Worm (Caenorhabditis elegans) whole organism, young adult: ENCODE results near the gene ZK250.13.

Experiments used
- C17E4.6 ChIP-seq: fragments of 200-800 bp; sonication (Bioruptor generic); IDR thresholded peaks from 2 replicates; pipeline ENCODE4 v1.3.6; 2022; ENCODE audit warnings: missing genetic modification reagents, missing genetic modification characterization, missing compliant biosample characterization
- F33H1.4 ChIP-seq: fragments of 200-800 bp; sonication (Bioruptor generic); IDR thresholded peaks from 2 replicates; pipeline ENCODE4 v1.3.6; 2022; ENCODE audit warnings: missing genetic modification reagents, missing genetic modification characterization, missing compliant biosample characterization
- F49E8.2 ChIP-seq: sonication (generic microtip); optimal IDR thresholded peaks from 3 replicates; lab custom pipeline; 2017; ENCODE audit warnings: missing genetic modification characterization, mild to moderate bottlenecking, missing compliant biosample characterization, antibody characterized with exemption, moderate library complexity; ENCODE audit not compliant: insufficient read depth
- F52B5.7 ChIP-seq: sonication (generic microtip); optimal IDR thresholded peaks from 2 replicates; lab custom pipeline; 2016; ENCODE audit warnings: mild to moderate bottlenecking, missing genetic modification characterization, missing compliant biosample characterization
- K12H6.12 ChIP-seq: fragments of 200-800 bp; sonication (Bioruptor generic); optimal IDR thresholded peaks from 2 replicates; lab custom pipeline; 2018; ENCODE audit warnings: mild to moderate bottlenecking, missing genetic modification characterization, missing compliant biosample characterization
- Y56A3A.18 ChIP-seq: fragments of 200-800 bp; sonication (Bioruptor generic); IDR thresholded peaks from 2 replicates; pipeline ENCODE4 v1.3.6; 2022; ENCODE audit warnings: missing genetic modification reagents, missing genetic modification characterization, missing compliant biosample characterization
- Y67H2A.10 ChIP-seq: fragments of 200-800 bp; sonication (Bioruptor generic); conservative IDR thresholded peaks from 2 replicates; pipeline ENCODE4 v1.3.6; 2022; ENCODE audit warnings: missing genetic modification reagents, missing genetic modification characterization, missing compliant biosample characterization
- ama-1 ChIP-seq, 3 experiments: fragments of 150-350 bp in 1 of 3; sonication (generic microtip) in 2 of 3; optimal IDR thresholded peaks; 2 replicates each; lab custom pipeline; 2014 to 2018; ENCODE audit warnings: missing biosample characterization in 2 of 3, missing genetic modification characterization in 2 of 3, missing genetic modification reagents in 2 of 3
- aptf-3 ChIP-seq: fragments of 200-800 bp; sonication (Bioruptor generic); IDR thresholded peaks from 2 replicates; pipeline ENCODE4 v1.3.6; 2022; ENCODE audit warnings: missing genetic modification characterization, missing compliant biosample characterization
- atf-7 ChIP-seq: sonication (generic microtip); optimal IDR thresholded peaks from 2 replicates; lab custom pipeline; 2017; ENCODE audit warnings: mild to moderate bottlenecking, missing genetic modification characterization, missing compliant biosample characterization
- attf-3 ChIP-seq: fragments of 200-800 bp; sonication (Bioruptor generic); conservative IDR thresholded peaks from 2 replicates; pipeline ENCODE4 v1.3.6; 2022; ENCODE audit warnings: missing genetic modification reagents, missing genetic modification characterization, missing compliant biosample characterization
- bed-1 ChIP-seq: fragments of 200-800 bp; sonication (Bioruptor generic); IDR thresholded peaks from 2 replicates; pipeline ENCODE4 v1.3.6; 2022; ENCODE audit warnings: missing genetic modification reagents, missing genetic modification characterization, missing compliant biosample characterization
- ccch-3 ChIP-seq: fragments of 200-800 bp; sonication (Bioruptor generic); optimal IDR thresholded peaks from 2 replicates; lab custom pipeline; 2018; ENCODE audit warnings: mild to moderate bottlenecking, missing genetic modification characterization, missing compliant biosample characterization
- cebp-1 ChIP-seq, 2 experiments: fragments of 200-800 bp in 1 of 2; sonication (Bioruptor generic) in 1 of 2; sonication (generic microtip) in 1 of 2; IDR thresholded peaks in 1 of 2; optimal IDR thresholded peaks in 1 of 2; 2 replicates each; pipeline versions ENCODE4 v1.3.6 to Lab custom; 2017 to 2022; ENCODE audit warnings: missing compliant biosample characterization in 2 of 2, missing genetic modification characterization in 2 of 2, mild to moderate bottlenecking in 1 of 2, missing genetic modification reagents in 1 of 2, moderate library complexity in 1 of 2
- cebp-2 ChIP-seq: fragments of 200-800 bp; sonication (Bioruptor generic); IDR thresholded peaks from 2 replicates; pipeline ENCODE4 v1.3.6; 2022; ENCODE audit warnings: missing genetic modification characterization, missing compliant biosample characterization
- ceh-100 ChIP-seq: fragments of 200-800 bp; sonication (Bioruptor generic); IDR thresholded peaks from 2 replicates; pipeline ENCODE4 v1.3.6; 2022; ENCODE audit warnings: missing genetic modification reagents, missing genetic modification characterization, missing compliant biosample characterization
- ceh-58 ChIP-seq: fragments of 200-800 bp; sonication (Bioruptor generic); IDR thresholded peaks from 2 replicates; pipeline ENCODE4 v1.3.6; 2022; ENCODE audit warnings: missing genetic modification characterization, missing compliant biosample characterization
- die-1 ChIP-seq: sonication (generic microtip); optimal IDR thresholded peaks from 2 replicates; lab custom pipeline; 2016; ENCODE audit warnings: missing genotype, mild to moderate bottlenecking, missing genetic modification characterization, missing compliant biosample characterization
- dox-1 ChIP-seq: fragments of 200-800 bp; sonication (Bioruptor generic); IDR thresholded peaks from 2 replicates; pipeline ENCODE4 v1.3.6; 2022; ENCODE audit warnings: missing genetic modification reagents, missing genetic modification characterization, missing compliant biosample characterization
- egrh-3 ChIP-seq: fragments of 200-800 bp; sonication (Bioruptor generic); IDR thresholded peaks from 2 replicates; pipeline ENCODE4 v1.3.6; 2022; ENCODE audit warnings: missing genetic modification reagents, missing genetic modification characterization, missing compliant biosample characterization
- hlh-12 ChIP-seq: sonication (generic microtip); optimal IDR thresholded peaks from 2 replicates; lab custom pipeline; 2016; ENCODE audit warnings: missing genetic modification characterization, missing compliant biosample characterization
- lin-26 ChIP-seq: fragments of 200-800 bp; sonication (Bioruptor generic); IDR thresholded peaks from 2 replicates; pipeline ENCODE4 v1.3.6; 2022; ENCODE audit warnings: missing genetic modification reagents, missing genetic modification characterization, missing compliant biosample characterization
- lsy-27 ChIP-seq: sonication (generic microtip); optimal IDR thresholded peaks from 2 replicates; lab custom pipeline; 2017; ENCODE audit warnings: missing genetic modification characterization, mild to moderate bottlenecking, missing compliant biosample characterization, antibody characterized with exemption, missing genotype, borderline replicate concordance; ENCODE audit not compliant: insufficient read depth
- madf-3 ChIP-seq: fragments of 200-800 bp; sonication (Bioruptor generic); IDR thresholded peaks from 2 replicates; pipeline ENCODE4 v1.3.6; 2022; ENCODE audit warnings: missing genetic modification reagents, missing genetic modification characterization, missing compliant biosample characterization
- mes-4 ChIP-seq: sonication (generic microtip); optimal IDR thresholded peaks from 2 replicates; lab custom pipeline; 2016; ENCODE audit warnings: missing genotype, missing genetic modification characterization, missing compliant biosample characterization
- rpc-1 ChIP-seq, 2 experiments: fragments of 150-350 bp in 1 of 2; sonication (generic microtip) in 1 of 2; optimal IDR thresholded peaks; 2 replicates each; lab custom pipeline; 2014 to 2018; ENCODE audit warnings: missing biosample characterization in 1 of 2, missing genetic modification characterization in 1 of 2, missing genetic modification reagents in 1 of 2, missing genotype in 1 of 2
- sea-2 ChIP-seq: fragments of 200-800 bp; sonication (Bioruptor generic); IDR thresholded peaks from 2 replicates; pipeline ENCODE4 v1.3.6; 2022; ENCODE audit warnings: missing genetic modification characterization, missing compliant biosample characterization
- somi-1 ChIP-seq: fragments of 200-800 bp; sonication (Bioruptor generic); optimal IDR thresholded peaks from 2 replicates; lab custom pipeline; 2018; ENCODE audit warnings: mild to moderate bottlenecking, missing genetic modification characterization, missing compliant biosample characterization
- sptf-2 ChIP-seq: fragments of 200-800 bp; sonication (Bioruptor generic); optimal IDR thresholded peaks from 2 replicates; lab custom pipeline; 2018; ENCODE audit warnings: mild to moderate bottlenecking, missing genetic modification characterization, missing compliant biosample characterization
- tbp1 ChIP-seq: fragments of 200-800 bp; sonication (Bioruptor generic); optimal IDR thresholded peaks from 2 replicates; lab custom pipeline; 2018; ENCODE audit warnings: mild to moderate bottlenecking, missing genetic modification characterization, missing compliant biosample characterization
- tbx-9 ChIP-seq: sonication (generic microtip); optimal IDR thresholded peaks from 2 replicates; lab custom pipeline; 2016; ENCODE audit warnings: borderline replicate concordance, missing genetic modification characterization, inconsistent platforms, missing compliant biosample characterization
- zfh-2 ChIP-seq: fragments of 200-800 bp; sonication (Bioruptor generic); conservative IDR thresholded peaks from 2 replicates; pipeline ENCODE4 v1.3.6; 2022; ENCODE audit warnings: missing genetic modification reagents, missing genetic modification characterization, missing compliant biosample characterization
- ztf-18 ChIP-seq: sonication (generic microtip); optimal IDR thresholded peaks from 2 replicates; lab custom pipeline; 2016; ENCODE audit warnings: missing genotype, mild to moderate bottlenecking, missing genetic modification characterization, missing compliant biosample characterization
- ztf-26 ChIP-seq: sonication (generic microtip); optimal IDR thresholded peaks from 2 replicates; lab custom pipeline; 2017; ENCODE audit warnings: missing genetic modification characterization, missing compliant biosample characterization
- ztf-28 ChIP-seq: fragments of 200-800 bp; sonication (Bioruptor generic); IDR thresholded peaks from 2 replicates; pipeline ENCODE4 v1.3.6; 2022; ENCODE audit warnings: missing genetic modification reagents, missing genetic modification characterization, missing compliant biosample characterization
- ztf-3 ChIP-seq: fragments of 200-800 bp; sonication (Bioruptor generic); optimal IDR thresholded peaks from 2 replicates; lab custom pipeline; 2018; ENCODE audit warnings: mild to moderate bottlenecking, missing genetic modification characterization, missing compliant biosample characterization

ZK250.13 gene

ce11 chrII:1895278-1895677 is 44.3 kb downstream of the ZK250.13 start, which contains the start of gene C46F9.5:
Gene C46F9.5 (plus strand): TSS chrII:1895578.
- TF ChIP-seq C17E4.6 = no peak
- TF ChIP-seq K12H6.12 (tag; lab: Kevin White, UChicago) = no peak
- TF ChIP-seq dox-1 = no peak
- TF ChIP-seq die-1 = no peak
- TF ChIP-seq tbx-9 (tag; lab: Kevin White, UChicago) = no peak
- TF ChIP-seq ama-1 (optimal IDR thresholded peaks at IDR 0.05; lab: Kevin White, UChicago) = no peak
- no peak for TF ChIP-seq ama-1 (GFP tag; optimal IDR thresholded peaks at IDR 0.05; lab: Kevin White, UChicago)
- TF ChIP-seq sea-2 (GFP tag; lab: Robert Waterston, UW) = no peak
- TF ChIP-seq rpc-1 (optimal IDR thresholded peaks at IDR 0.05; lab: Kevin White, UChicago) = no peak
- TF ChIP-seq rpc-1 (tag; optimal IDR thresholded peaks at IDR 0.05; lab: Kevin White, UChicago) = no peak
- no peak for TF ChIP-seq hlh-12
- TF ChIP-seq madf-3 (GFP tag; lab: Robert Waterston, UW) = no peak
- TF ChIP-seq F49E8.2 (tag; lab: Kevin White, UChicago) = no peak
- no peak for TF ChIP-seq egrh-3 (GFP tag; lab: Robert Waterston, UW)
- TF ChIP-seq attf-3 (GFP tag; lab: Robert Waterston, UW) = no peak
- no peak for TF ChIP-seq cebp-1 (GFP tag; IDR thresholded peaks at IDR 0.05; lab: Robert Waterston, UW)
- TF ChIP-seq cebp-1 (tag; optimal IDR thresholded peaks at IDR 0.05; lab: Kevin White, UChicago) = no peak
- TF ChIP-seq ztf-3 (GFP tag; lab: Kevin White, UChicago) = no peak
- no peak for TF ChIP-seq mes-4 (tag; lab: Kevin White, UChicago)
- TF ChIP-seq aptf-3 (GFP tag; lab: Robert Waterston, UW) = no peak
- TF ChIP-seq tbp1 (GFP tag; lab: Kevin White, UChicago) = no peak
- TF ChIP-seq, all 124 proteins: peak for 0

- TF ChIP-seq ceh-100 (GFP tag; lab: Robert Waterston, UW) (no peak), zfh-2 (GFP tag; lab: Robert Waterston, UW) (no peak), ccch-3 (GFP tag; lab: Kevin White, UChicago) (no peak), F52B5.7 (tag; lab: Kevin White, UChicago) (no peak), dox-1 (no peak), sea-2 (GFP tag; lab: Robert Waterston, UW) (no peak), cebp-2 (GFP tag; lab: Robert Waterston, UW) (no peak), somi-1 (no peak), ceh-58 (GFP tag; lab: Robert Waterston, UW) (no peak), Y67H2A.10 (GFP tag; lab: Robert Waterston, UW) (no peak), atf-7 (tag; lab: Kevin White, UChicago) (no peak)
Measured at ce11 chrII:1893912-1894311, 45.6 kb downstream of the ZK250.13 start, which contains the start of gene C16C4.1. Gene C16C4.1 (plus strand): TSS chrII:1894212.

ce11 chrII:1890682-1891081 is 48.9 kb downstream of the ZK250.13 start, which contains the start of gene math-9:
Gene math-9 (minus strand): TSS chrII:1890782.
- TF ChIP-seq ztf-18 (tag; lab: Kevin White, UChicago) (no peak), F33H1.4 (no peak), ztf-28 (no peak), ztf-26 (tag; lab: Kevin White, UChicago) (no peak), Y56A3A.18 (GFP tag; lab: Robert Waterston, UW) (no peak), sptf-2 (GFP tag; lab: Kevin White, UChicago) (no peak), cebp-1 (GFP tag; IDR thresholded peaks at IDR 0.05; lab: Robert Waterston, UW) (no peak), cebp-1 (tag; optimal IDR thresholded peaks at IDR 0.05; lab: Kevin White, UChicago) (no peak), lin-26 (GFP tag; lab: Robert Waterston, UW) (no peak), lsy-27 (tag; lab: Kevin White, UChicago) (no peak), somi-1 (no peak), bed-1 (GFP tag; lab: Robert Waterston, UW) (no peak)
